Fruit fly (Drosophila melanogaster): ENCODE measurements around the gene Adi1.

The Adi1 gene

dm6 chr3L:10664511-10665062 is 1.4 kb downstream of the Adi1 start, which contains the start of gene simj (continued):
- TF ChIP-seq lmd (GFP tag; IDR thresholded peaks at IDR 0.05) (no peak), CG5180 (GFP tag; optimal IDR thresholded peaks at IDR 0.05) (peak; percentile 38), CG10321 (GFP tag; IDR thresholded peaks at IDR 0.05) (no peak), CG18619 (GFP tag; optimal IDR thresholded peaks at IDR 0.05) (no peak), CG3065 (GFP tag; optimal IDR thresholded peaks at IDR 0.05) (no peak), pho (GFP tag; optimal IDR thresholded peaks at IDR 0.05) (peak; percentile 23), CG18262 (tag; optimal IDR thresholded peaks at IDR 0.05) (peak; percentile 34), chm (GFP tag; IDR thresholded peaks at IDR 0.05) (peak; percentile 95), CG17802 (tag; optimal IDR thresholded peaks at IDR 0.05) (no peak), CG11723 (GFP tag; optimal IDR thresholded peaks at IDR 0.05) (peak; percentile 12), Bteb2 (GFP tag; optimal IDR thresholded peaks at IDR 0.05) (peak; percentile 34), CG15514 (GFP tag; optimal IDR thresholded peaks at IDR 0.05) (peak; percentile 87), CG12391 (tag; optimal IDR thresholded peaks at IDR 0.05) (peak; percentile 70), HLH4C (GFP tag; IDR thresholded peaks at IDR 0.05; ENCODE audit: partially characterized antibody) (peak; percentile 72; the same call in 2 of the 3 replicates), CG7928 (GFP tag; optimal IDR thresholded peaks at IDR 0.05) (no peak), Poxn (GFP tag; IDR thresholded peaks at IDR 0.05) (no peak), CG2129 (GFP tag; IDR thresholded peaks at IDR 0.05; ENCODE audit: partially characterized antibody) (peak; percentile 44; the same call in 1 of the 2 replicates), CG11398 (GFP tag; optimal IDR thresholded peaks at IDR 0.05) (peak; percentile 52), dpn (GFP tag; optimal IDR thresholded peaks at IDR 0.05) (peak; percentile 38 to 49), E2f1 (GFP tag; IDR thresholded peaks at IDR 0.05) (0 out of 2 replicates have a peak, but pooled peaks have one; percentile 16), tap (tag; optimal IDR thresholded peaks at IDR 0.05) (no peak), jing (GFP tag; optimal IDR thresholded peaks at IDR 0.05) (no peak), Usf (GFP tag; optimal IDR thresholded peaks at IDR 0.05) (no peak), Rx (GFP tag; IDR thresholded peaks at IDR 0.05) (no peak), MBD-R2 (GFP tag; IDR thresholded peaks at IDR 0.05) (peak; percentile 55; the same call in 1 of the 2 replicates), vfl (GFP tag; optimal IDR thresholded peaks at IDR 0.05) (peak; percentile 55), ewg (GFP tag; optimal IDR thresholded peaks at IDR 0.05) (peak; percentile 67), CG4360 (GFP tag; IDR thresholded peaks at IDR 0.05) (0 out of 2 replicates have a peak, but pooled peaks have one; percentile 23), pb (GFP tag; optimal IDR thresholded peaks at IDR 0.05) (peak; percentile 10), CG17361 (GFP tag; IDR thresholded peaks at IDR 0.05) (no peak), CG2712 (tag; optimal IDR thresholded peaks at IDR 0.05) (peak; percentile 62), CG10209 (GFP tag; optimal IDR thresholded peaks at IDR 0.05) (peak; percentile 51), Vsx1 (GFP tag; optimal IDR thresholded peaks at IDR 0.05) (no peak), danr (GFP tag; IDR thresholded peaks at IDR 0.05) (no peak), grau (tag; optimal IDR thresholded peaks at IDR 0.05) (peak; percentile 52), CG10654 (GFP tag; optimal IDR thresholded peaks at IDR 0.05) (no peak), Ptx1 (GFP tag; IDR thresholded peaks at IDR 0.05) (no peak), Jarid2 (GFP tag; optimal IDR thresholded peaks at IDR 0.05) (peak; percentile 88), seq (GFP tag; IDR thresholded peaks at IDR 0.05) (no peak), CG13287 (GFP tag; IDR thresholded peaks at IDR 0.05; ENCODE audit: partially characterized antibody) (peak; percentile 88), br (optimal IDR thresholded peaks at IDR 0.05) (no peak), wor (GFP tag; IDR thresholded peaks at IDR 0.05) (no peak), gem (tag; optimal IDR thresholded peaks at IDR 0.05) (peak; percentile 8), CG3847 (GFP tag; IDR thresholded peaks at IDR 0.05) (no peak), CG5245 (GFP tag; optimal IDR thresholded peaks at IDR 0.05) (no peak), Bgb (GFP tag; IDR thresholded peaks at IDR 0.05; ENCODE audit: partially characterized antibody) (peak; percentile 94), fd64A (GFP tag; optimal IDR thresholded peaks at IDR 0.05) (peak; percentile 50), CG9727 (GFP tag; optimal IDR thresholded peaks at IDR 0.05) (no peak), CrebB (tag; optimal IDR thresholded peaks at IDR 0.05) (peak; percentile 58), slou (GFP tag; optimal IDR thresholded peaks at IDR 0.05) (no peak), hth (optimal IDR thresholded peaks at IDR 0.05) (no peak)
